Comparison of ENCODE assay signal across 2 fruit fly cellular contexts in the genomic region with DNA sequence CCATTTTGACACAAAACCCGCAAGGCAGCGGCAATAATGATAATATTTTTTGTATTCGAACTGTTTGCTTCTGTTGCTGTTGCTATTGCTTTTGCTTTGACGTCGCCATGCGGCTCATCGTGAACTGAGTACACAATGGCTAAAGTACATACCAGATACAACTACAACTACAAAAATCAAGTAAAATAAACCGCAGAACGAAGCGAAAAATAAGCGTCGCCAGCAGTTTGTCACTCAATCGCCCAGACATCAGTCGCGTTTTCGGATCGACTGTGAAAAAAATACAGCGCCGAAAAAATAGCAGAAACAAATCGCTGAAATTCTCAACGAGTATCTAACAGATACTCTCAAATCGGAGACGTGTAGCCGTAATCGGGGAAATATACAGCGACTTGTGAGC.
TF ChIP-seq lines count a peak whose summit lies in the region.

No protein-coding gene starts in this region.

TF ChIP-seq in whole organism, adult, 20 proteins besides CTCF, POLR2A, EP300 and RAD21 (continued from another document):
- TF ChIP-seq CG14711 (tag; optimal IDR thresholded peaks at IDR 0.05; lab: Kevin White, UChicago) (peak; percentile 49), CG11617 (GFP tag; optimal IDR thresholded peaks at IDR 0.05; lab: Kevin White, UChicago) (no peak), Clk (GFP tag; optimal IDR thresholded peaks at IDR 0.05; lab: Kevin White, UChicago) (no peak)

TF ChIP-seq in whole organism, embryonic, 481 proteins besides CTCF, POLR2A, EP300 and RAD21 (continued from another document and continues in another):
- TF ChIP-seq cg (GFP tag; optimal IDR thresholded peaks at IDR 0.05; lab: Kevin White, UChicago) (no peak), pfk (GFP tag; optimal IDR thresholded peaks at IDR 0.05; lab: Kevin White, UChicago) (peak; percentile 27), shn (GFP tag; optimal IDR thresholded peaks at IDR 0.05; lab: Kevin White, UChicago) (no peak), pum (GFP tag; optimal IDR thresholded peaks at IDR 0.05; lab: Kevin White, UChicago) (no peak), klu (GFP tag; IDR thresholded peaks at IDR 0.05; lab: Robert Waterston, UW) (0 out of 2 replicates have a peak, but pooled peaks have one; percentile 11), CG2889 (GFP tag; IDR thresholded peaks at IDR 0.05; lab: Robert Waterston, UW) (no peak), CG3163 (GFP tag; optimal IDR thresholded peaks at IDR 0.05; lab: Kevin White, UChicago) (no peak), CG3407 (GFP tag; optimal IDR thresholded peaks at IDR 0.05; lab: Kevin White, UChicago) (no peak), ttk (GFP tag; IDR thresholded peaks at IDR 0.05; lab: Robert Waterston, UW) (no peak), CG10565 (GFP tag; optimal IDR thresholded peaks at IDR 0.05; lab: Kevin White, UChicago) (no peak), Sry-β (GFP tag; optimal IDR thresholded peaks at IDR 0.05; lab: Kevin White, UChicago) (no peak), bbx (GFP tag; IDR thresholded peaks at IDR 0.05; lab: Robert Waterston, UW; ENCODE audit: partially characterized antibody) (no peak), Doc2 (GFP tag; IDR thresholded peaks at IDR 0.05; lab: Robert Waterston, UW) (no peak), CG8924 (tag; optimal IDR thresholded peaks at IDR 0.05; lab: Kevin White, UChicago) (no peak), CG13775 (GFP tag; optimal IDR thresholded peaks at IDR 0.05; lab: Kevin White, UChicago) (no peak), CG12071 (GFP tag; optimal IDR thresholded peaks at IDR 0.05; lab: Kevin White, UChicago) (peak; percentile 46), sisA (GFP tag; IDR thresholded peaks at IDR 0.05; lab: Robert Waterston, UW) (no peak), Hr51 (GFP tag; optimal IDR thresholded peaks at IDR 0.05; lab: Kevin White, UChicago) (no peak), caup (GFP tag; optimal IDR thresholded peaks at IDR 0.05; lab: Kevin White, UChicago; ENCODE audit: severe bottlenecking) (peak; percentile 62), bcd (GFP tag; optimal IDR thresholded peaks at IDR 0.05; lab: Kevin White, UChicago) (peak; percentile 12), Dref (GFP tag; IDR thresholded peaks at IDR 0.05; lab: Robert Waterston, UW) (no peak), Opbp (GFP tag; IDR thresholded peaks at IDR 0.05; lab: Robert Waterston, UW; ENCODE audit: partially characterized antibody) (no peak), CG12942 (GFP tag; optimal IDR thresholded peaks at IDR 0.05; lab: Kevin White, UChicago) (no peak), CG34422 (GFP tag; IDR thresholded peaks at IDR 0.05; lab: Robert Waterston, UW) (no peak), Bdp1 (GFP tag; optimal IDR thresholded peaks at IDR 0.05; lab: Kevin White, UChicago) (no peak), CG16779 (GFP tag; IDR thresholded peaks at IDR 0.05; lab: Robert Waterston, UW) (no peak; the same call in 1 of the 2 replicates), Ptx1 (GFP tag; IDR thresholded peaks at IDR 0.05; lab: Robert Waterston, UW) (no peak), CG3726 (GFP tag; IDR thresholded peaks at IDR 0.05; lab: Robert Waterston, UW) (no peak), cad (GFP tag; optimal IDR thresholded peaks at IDR 0.05; lab: Kevin White, UChicago) (no peak), CG8388 (GFP tag; optimal IDR thresholded peaks at IDR 0.05; lab: Kevin White, UChicago) (no peak), sens-2 (GFP tag; IDR thresholded peaks at IDR 0.05; lab: Robert Waterston, UW) (no peak), B-H1 (GFP tag; IDR thresholded peaks at IDR 0.05; lab: Robert Waterston, UW) (no peak; the same call in 2 of the 3 replicates), jigr1 (GFP tag; IDR thresholded peaks at IDR 0.05; lab: Robert Waterston, UW) (no peak), CG10654 (GFP tag; optimal IDR thresholded peaks at IDR 0.05; lab: Kevin White, UChicago) (no peak), CG14014 (GFP tag; IDR thresholded peaks at IDR 0.05; lab: Robert Waterston, UW) (peak; percentile 69; the same call in 1 of the 2 replicates), grn (GFP tag; optimal IDR thresholded peaks at IDR 0.05; lab: Kevin White, UChicago) (no peak), Atf-2 (GFP tag; optimal IDR thresholded peaks at IDR 0.05; lab: Kevin White, UChicago) (no peak), maf-S (GFP tag; optimal IDR thresholded peaks at IDR 0.05; lab: Kevin White, UChicago) (peak; percentile 12), pan (optimal IDR thresholded peaks at IDR 0.05; lab: Kevin White, UChicago) (no peak), pan (GFP tag; optimal IDR thresholded peaks at IDR 0.05 in 1 of 2, IDR thresholded peaks at IDR 0.05 in 1 of 2) (peak in 1 of 2 experiments; percentile 71), tup (GFP tag; optimal IDR thresholded peaks at IDR 0.05; lab: Kevin White, UChicago) (no peak), nerfin-1 (tag; optimal IDR thresholded peaks at IDR 0.05; lab: Kevin White, UChicago) (no peak), pros (GFP tag; optimal IDR thresholded peaks at IDR 0.05; lab: Kevin White, UChicago) (no peak), CG7372 (GFP tag; IDR thresholded peaks at IDR 0.05; lab: Robert Waterston, UW) (no peak), PHDP (tag; optimal IDR thresholded peaks at IDR 0.05; lab: Kevin White, UChicago) (peak; percentile 38), dan (GFP tag; IDR thresholded peaks at IDR 0.05; lab: Robert Waterston, UW) (no peak), usp (GFP tag; optimal IDR thresholded peaks at IDR 0.05; lab: Kevin White, UChicago) (no peak), ems (GFP tag; optimal IDR thresholded peaks at IDR 0.05; lab: Kevin White, UChicago) (no peak), stc (GFP tag; IDR thresholded peaks at IDR 0.05; lab: Robert Waterston, UW) (0 out of 2 replicates have a peak, but pooled peaks have one; percentile 33), NC2β (GFP tag; optimal IDR thresholded peaks at IDR 0.05; lab: Kevin White, UChicago) (no peak), CG3847 (GFP tag; IDR thresholded peaks at IDR 0.05; lab: Robert Waterston, UW) (no peak), vvl (GFP tag; IDR thresholded peaks at IDR 0.05; lab: Robert Waterston, UW) (peak; percentile 27; the same call in 1 of the 2 replicates), Blimp-1 (GFP tag; optimal IDR thresholded peaks at IDR 0.05; lab: Kevin White, UChicago) (no peak), bsh (GFP tag; optimal IDR thresholded peaks at IDR 0.05; lab: Kevin White, UChicago) (no peak), CG6654 (GFP tag; optimal IDR thresholded peaks at IDR 0.05; lab: Kevin White, UChicago) (no peak), fu2 (GFP tag; optimal IDR thresholded peaks at IDR 0.05; lab: Kevin White, UChicago) (no peak), Oaz (GFP tag; IDR thresholded peaks at IDR 0.05; lab: Robert Waterston, UW) (no peak), Xrp1 (GFP tag; IDR thresholded peaks at IDR 0.05; lab: Robert Waterston, UW) (peak; percentile 37; the same call in 1 of the 2 replicates), CG9817 (tag; optimal IDR thresholded peaks at IDR 0.05; lab: Kevin White, UChicago) (no peak), mld (GFP tag; IDR thresholded peaks at IDR 0.05; lab: Robert Waterston, UW; ENCODE audit: partially characterized antibody) (no peak), CG2116 (GFP tag; optimal IDR thresholded peaks at IDR 0.05; lab: Kevin White, UChicago) (peak; percentile 1), CG17568 (GFP tag; optimal IDR thresholded peaks at IDR 0.05; lab: Kevin White, UChicago) (peak; percentile 47), Max (GFP tag; optimal IDR thresholded peaks at IDR 0.05; lab: Kevin White, UChicago) (no peak), CG1233 (GFP tag; optimal IDR thresholded peaks at IDR 0.05; lab: Kevin White, UChicago) (peak; percentile 16), zfh2 (GFP tag; optimal IDR thresholded peaks at IDR 0.05; lab: Kevin White, UChicago) (peak; percentile 12), al (GFP tag; IDR thresholded peaks at IDR 0.05; lab: Robert Waterston, UW) (0 out of 2 replicates have a peak, but pooled peaks have one; percentile 11), slbo (GFP tag; IDR thresholded peaks at IDR 0.05; lab: Robert Waterston, UW) (no peak), CG11560 (tag; IDR thresholded peaks at IDR 0.05; lab: Robert Waterston, UW) (no peak), CG4282 (GFP tag; optimal IDR thresholded peaks at IDR 0.05; lab: Kevin White, UChicago) (no peak), gro (GFP tag; optimal IDR thresholded peaks at IDR 0.05; lab: Kevin White, UChicago) (peak; percentile 33), CG11093 (GFP tag; IDR thresholded peaks at IDR 0.05; lab: Robert Waterston, UW) (no peak; the same call in 2 of the 3 replicates), CG9609 (GFP tag; optimal IDR thresholded peaks at IDR 0.05; lab: Kevin White, UChicago) (no peak), odd (GFP tag; optimal IDR thresholded peaks at IDR 0.05; lab: Kevin White, UChicago) (no peak), cato (GFP tag; optimal IDR thresholded peaks at IDR 0.05; lab: Kevin White, UChicago; ENCODE audit: borderline replicate concordance) (no peak), Abd-B (GFP tag; optimal IDR thresholded peaks at IDR 0.05; lab: Kevin White, UChicago) (no peak), hb (GFP tag; IDR thresholded peaks at IDR 0.05; lab: Robert Waterston, UW; ENCODE audit: partially characterized antibody) (no peak), ash1 (GFP tag; optimal IDR thresholded peaks at IDR 0.05; lab: Kevin White, UChicago) (no peak), Eip74EF (GFP tag; optimal IDR thresholded peaks at IDR 0.05; lab: Kevin White, UChicago) (no peak), hth (optimal IDR thresholded peaks at IDR 0.05; lab: Kevin White, UChicago) (no peak), CG16813 (GFP tag; IDR thresholded peaks at IDR 0.05; lab: Robert Waterston, UW; ENCODE audit: partially characterized antibody) (no peak), so (GFP tag; IDR thresholded peaks at IDR 0.05; lab: Robert Waterston, UW) (0 out of 3 replicates have a peak, but pooled peaks have one; percentile 33), CG13287 (GFP tag; IDR thresholded peaks at IDR 0.05; lab: Robert Waterston, UW; ENCODE audit: partially characterized antibody) (no peak), gem (tag; optimal IDR thresholded peaks at IDR 0.05; lab: Kevin White, UChicago) (peak; percentile 29), H2.0 (GFP tag; IDR thresholded peaks at IDR 0.05; lab: Robert Waterston, UW) (no peak; the same call in 1 of the 2 replicates), CG6683 (GFP tag; optimal IDR thresholded peaks at IDR 0.05; lab: Kevin White, UChicago) (no peak), seq (GFP tag; IDR thresholded peaks at IDR 0.05; lab: Robert Waterston, UW) (peak; percentile 75), CG17186 (GFP tag; optimal IDR thresholded peaks at IDR 0.05; lab: Kevin White, UChicago) (no peak), emc (GFP tag; optimal IDR thresholded peaks at IDR 0.05; lab: Kevin White, UChicago) (no peak), CG14965 (GFP tag; optimal IDR thresholded peaks at IDR 0.05; lab: Kevin White, UChicago; ENCODE audit: borderline replicate concordance) (no peak), dmrt99B (tag; optimal IDR thresholded peaks at IDR 0.05; lab: Kevin White, UChicago) (peak; percentile 19), sug (tag; optimal IDR thresholded peaks at IDR 0.05; lab: Kevin White, UChicago) (peak; percentile 27), Drgx (GFP tag; IDR thresholded peaks at IDR 0.05; lab: Robert Waterston, UW) (no peak), ssp (GFP tag; IDR thresholded peaks at IDR 0.05; lab: Robert Waterston, UW) (no peak), CG1603 (tag; optimal IDR thresholded peaks at IDR 0.05; lab: Kevin White, UChicago) (no peak), CG6854 (GFP tag; optimal IDR thresholded peaks at IDR 0.05; lab: Kevin White, UChicago) (no peak), CG10959 (GFP tag; IDR thresholded peaks at IDR 0.05; lab: Robert Waterston, UW) (no peak), Dbx (GFP tag; IDR thresholded peaks at IDR 0.05; lab: Robert Waterston, UW) (0 out of 3 replicates have a peak, but pooled peaks have one; percentile 55), HLH54F (GFP tag; optimal IDR thresholded peaks at IDR 0.05; lab: Kevin White, UChicago) (no peak), Meics (GFP tag; optimal IDR thresholded peaks at IDR 0.05; lab: Kevin White, UChicago) (peak; percentile 49), CG12391 (tag; optimal IDR thresholded peaks at IDR 0.05; lab: Kevin White, UChicago) (no peak), Sry-δ (GFP tag; optimal IDR thresholded peaks at IDR 0.05; lab: Kevin White, UChicago) (no peak), zen (tag; optimal IDR thresholded peaks at IDR 0.05; lab: Kevin White, UChicago) (no peak), CG5180 (GFP tag; optimal IDR thresholded peaks at IDR 0.05; lab: Kevin White, UChicago) (no peak), org-1 (GFP tag; optimal IDR thresholded peaks at IDR 0.05; lab: Kevin White, UChicago) (no peak), Nf-YA (GFP tag; IDR thresholded peaks at IDR 0.05; lab: Robert Waterston, UW) (no peak), zfh1 (GFP tag; IDR thresholded peaks at IDR 0.05; lab: Robert Waterston, UW) (no peak), Camta (GFP tag; optimal IDR thresholded peaks at IDR 0.05; lab: Kevin White, UChicago) (no peak), sna (GFP tag; IDR thresholded peaks at IDR 0.05; lab: Robert Waterston, UW; ENCODE audit: partially characterized antibody) (no peak), fd96Cb (tag; optimal IDR thresholded peaks at IDR 0.05; lab: Kevin White, UChicago) (no peak), CG12155 (GFP tag; optimal IDR thresholded peaks at IDR 0.05; lab: Kevin White, UChicago) (peak; percentile 2), CG2129 (GFP tag; IDR thresholded peaks at IDR 0.05; lab: Robert Waterston, UW; ENCODE audit: partially characterized antibody) (no peak), h (optimal IDR thresholded peaks at IDR 0.05; lab: Kevin White, UChicago) (no peak), chm (GFP tag; IDR thresholded peaks at IDR 0.05; lab: Robert Waterston, UW) (no peak), CG33557 (GFP tag; optimal IDR thresholded peaks at IDR 0.05; lab: Kevin White, UChicago) (no peak), CG13894 (tag; optimal IDR thresholded peaks at IDR 0.05; lab: Kevin White, UChicago) (peak; percentile 53), en (GFP tag; optimal IDR thresholded peaks at IDR 0.05; lab: Kevin White, UChicago) (no peak), CG13123 (GFP tag; optimal IDR thresholded peaks at IDR 0.05; lab: Kevin White, UChicago) (no peak), Awh (GFP tag; IDR thresholded peaks at IDR 0.05; lab: Robert Waterston, UW) (no peak), Hr78 (GFP tag; optimal IDR thresholded peaks at IDR 0.05; lab: Kevin White, UChicago) (no peak), CG7987 (GFP tag; optimal IDR thresholded peaks at IDR 0.05; lab: Kevin White, UChicago) (peak; percentile 58), exex (tag; optimal IDR thresholded peaks at IDR 0.05; lab: Kevin White, UChicago) (peak; percentile 15), D19B (GFP tag; optimal IDR thresholded peaks at IDR 0.05; lab: Kevin White, UChicago) (no peak), cas (GFP tag; IDR thresholded peaks at IDR 0.05; lab: Robert Waterston, UW) (no peak), Sox102F (GFP tag; optimal IDR thresholded peaks at IDR 0.05; lab: Kevin White, UChicago) (no peak), CG11398 (GFP tag; optimal IDR thresholded peaks at IDR 0.05; lab: Kevin White, UChicago) (no peak), gt (GFP tag; IDR thresholded peaks at IDR 0.05; lab: Robert Waterston, UW) (no peak)
